Worm (Caenorhabditis elegans): ENCODE results near the gene lido-10.

DNA sequence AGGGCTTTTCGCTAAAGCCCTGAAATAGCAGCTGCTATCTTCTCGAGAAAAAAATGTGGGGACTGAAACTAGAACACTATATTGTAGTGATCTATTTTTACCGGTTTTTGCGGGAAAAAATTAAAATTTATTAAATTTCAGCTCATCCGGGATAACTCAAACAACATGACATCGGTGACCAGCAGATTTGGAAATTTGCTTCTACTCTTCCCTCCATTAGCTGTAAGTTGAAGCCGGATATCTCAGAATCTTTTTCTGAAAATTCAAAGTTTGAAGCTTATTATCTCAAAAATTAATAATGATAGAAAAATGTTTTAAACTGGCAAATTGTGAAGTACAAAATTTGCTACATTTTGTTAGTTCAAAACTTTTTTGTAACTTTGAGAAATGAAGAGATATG is 17.9 kb upstream of the lido-10 start:
- TF ChIP-seq tbx-8 (GFP tag; optimal IDR thresholded peaks at IDR 0.05) (no peak), unc-39 (tag; optimal IDR thresholded peaks at IDR 0.05) (no peak), nhr-76 (tag; optimal IDR thresholded peaks at IDR 0.05) (no peak), snpc-4 (tag; optimal IDR thresholded peaks at IDR 0.05) (no peak), nhr-2 (tag; optimal IDR thresholded peaks at IDR 0.05) (no peak), lin-13 (tag; optimal IDR thresholded peaks at IDR 0.05) (no peak), unc-62 (GFP tag; optimal IDR thresholded peaks at IDR 0.05) (no peak), elt-3 (tag; optimal IDR thresholded peaks at IDR 0.05) (no peak), nhr-28 (tag; optimal IDR thresholded peaks at IDR 0.05) (no peak), pha-4 (tag; optimal IDR thresholded peaks at IDR 0.05) (no peak), mep-1 (tag; optimal IDR thresholded peaks at IDR 0.05) (no peak), nhr-12 (tag; optimal IDR thresholded peaks at IDR 0.05) (no peak), bed-3 (GFP tag; optimal IDR thresholded peaks at IDR 0.05) (no peak)

Measured in whole organism, mixed stage, embryonic.